4 worm cellular contexts compared by ENCODE assay signal in the genomic region with DNA sequence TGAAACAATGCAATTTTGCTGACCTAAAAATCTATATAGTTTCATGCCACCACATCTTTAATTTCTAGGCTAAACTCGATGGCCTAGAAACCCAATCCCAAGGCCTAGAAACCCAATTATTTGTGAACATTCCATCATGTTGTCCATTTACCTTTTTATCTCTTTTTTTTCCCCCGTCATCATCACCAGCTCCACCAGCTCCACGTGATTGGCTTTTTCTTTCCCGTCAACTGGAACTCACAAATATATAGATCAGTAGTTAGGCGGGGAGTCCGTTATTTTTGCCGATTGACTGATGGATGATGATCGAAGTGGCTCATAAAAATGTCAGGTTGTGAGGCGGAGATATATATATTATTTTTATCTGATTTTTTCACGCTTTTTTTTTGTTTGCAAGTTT.
TF ChIP-seq lines count a peak whose summit lies in the region.

No protein-coding gene starts in this region.

TF ChIP-seq in whole organism, L1 larva, 84 proteins besides CTCF, POLR2A, EP300 and RAD21:
- TF ChIP-seq ets-5 (GFP tag; IDR thresholded peaks at IDR 0.05; lab: Robert Waterston, UW) = no peak
- peak in 1 of 2 experiments; percentile 22 for TF ChIP-seq lsy-2 (tag; optimal IDR thresholded peaks at IDR 0.05; lab: Kevin White, UChicago)
- TF ChIP-seq aly-2 (tag; optimal IDR thresholded peaks at IDR 0.05; lab: Kevin White, UChicago) = no peak
- TF ChIP-seq sox-4 (tag; optimal IDR thresholded peaks at IDR 0.05; lab: Kevin White, UChicago) = no peak
- peak; percentile 36 for TF ChIP-seq lin-14 (GFP tag; optimal IDR thresholded peaks at IDR 0.05; lab: Kevin White, UChicago)
- peak in 1 of 2 experiments; percentile 23 for TF ChIP-seq mdl-1 (tag; optimal IDR thresholded peaks at IDR 0.05; lab: Kevin White, UChicago)
- peak; percentile 6 for TF ChIP-seq snpc-4 (tag; optimal IDR thresholded peaks at IDR 0.05; lab: Kevin White, UChicago)
- TF ChIP-seq rnt-1 (tag; optimal IDR thresholded peaks at IDR 0.05; lab: Kevin White, UChicago) = peak; percentile 40
- TF ChIP-seq skn-1 (tag; optimal IDR thresholded peaks at IDR 0.05; lab: Kevin White, UChicago) = no peak
- TF ChIP-seq ztf-4 (tag; optimal IDR thresholded peaks at IDR 0.05; lab: Kevin White, UChicago) = no peak
- no peak for TF ChIP-seq C04F5.9 (tag; optimal IDR thresholded peaks at IDR 0.05; lab: Kevin White, UChicago)

TF ChIP-seq in whole organism, L2 larva, 48 proteins besides CTCF, POLR2A, EP300 and RAD21:
- TF ChIP-seq nhr-129 (tag; optimal IDR thresholded peaks at IDR 0.05; lab: Kevin White, UChicago) (peak; percentile 3), snpc-4 (tag; optimal IDR thresholded peaks at IDR 0.05; lab: Kevin White, UChicago) (peak; percentile 14), unc-39 (tag; optimal IDR thresholded peaks at IDR 0.05; lab: Kevin White, UChicago) (no peak)
TF ChIP-seq in whole organism, L2 larva: peak in this region for 2.

TF ChIP-seq in whole organism, L3 larva, 47 proteins besides CTCF, POLR2A, EP300 and RAD21:
- no peak for TF ChIP-seq ceh-9 (tag; optimal IDR thresholded peaks at IDR 0.05; lab: Kevin White, UChicago)
- peak; percentile 79 for TF ChIP-seq egl-5 (tag; optimal IDR thresholded peaks at IDR 0.05; lab: Kevin White, UChicago)
- peak; percentile 20 for TF ChIP-seq snpc-4 (tag; optimal IDR thresholded peaks at IDR 0.05; lab: Kevin White, UChicago)

TF ChIP-seq in whole organism, L4 larva, 104 proteins besides CTCF, POLR2A, EP300 and RAD21:
- TF ChIP-seq lim-7 (GFP tag; IDR thresholded peaks at IDR 0.05; lab: Robert Waterston, UW) = no peak
- peak in 1 of 2 experiments; percentile 67 for TF ChIP-seq daf-16 (GFP tag; optimal IDR thresholded peaks at IDR 0.05; lab: Kevin White, UChicago)
- TF ChIP-seq daf-16 (tag; optimal IDR thresholded peaks at IDR 0.05; lab: Kevin White, UChicago) = no peak
- TF ChIP-seq nhr-76 (tag; optimal IDR thresholded peaks at IDR 0.05; lab: Kevin White, UChicago) = no peak
- TF ChIP-seq nhr-48 (tag; optimal IDR thresholded peaks at IDR 0.05; lab: Kevin White, UChicago) = no peak
- TF ChIP-seq egl-27 (tag; optimal IDR thresholded peaks at IDR 0.05; lab: Kevin White, UChicago) = no peak
- no peak for TF ChIP-seq zag-1 (tag; optimal IDR thresholded peaks at IDR 0.05; lab: Kevin White, UChicago)
- no peak for TF ChIP-seq nhr-25 (tag; optimal IDR thresholded peaks at IDR 0.05; lab: Kevin White, UChicago; ENCODE audit: borderline replicate concordance, insufficient read depth)
- TF ChIP-seq dmd-8 (GFP tag; IDR thresholded peaks at IDR 0.05; lab: Robert Waterston, UW) = no peak
- TF ChIP-seq hlh-11 (tag; optimal IDR thresholded peaks at IDR 0.05; lab: Kevin White, UChicago) = peak; percentile 9
- no peak for TF ChIP-seq snpc-4 (tag; optimal IDR thresholded peaks at IDR 0.05; lab: Kevin White, UChicago)
- no peak for TF ChIP-seq lin-1 (GFP tag; IDR thresholded peaks at IDR 0.05; lab: Robert Waterston, UW)
- TF ChIP-seq unc-62 (GFP tag; optimal IDR thresholded peaks at IDR 0.05 in 1 of 2; lab: Kevin White, UChicago) = no peak
- no peak for TF ChIP-seq unc-62 (tag; optimal IDR thresholded peaks at IDR 0.05; lab: Kevin White, UChicago)
- TF ChIP-seq hlh-30 (tag; optimal IDR thresholded peaks at IDR 0.05; lab: Kevin White, UChicago; ENCODE audit: insufficient read depth) = peak; percentile 1
- TF ChIP-seq aha-1 (tag; lab: Kevin White, UChicago) = no peak
- no peak for TF ChIP-seq mxl-2 (GFP tag; conservative IDR thresholded peaks at IDR 0.05; lab: Robert Waterston, UW)
- TF ChIP-seq zip-2 (tag; optimal IDR thresholded peaks at IDR 0.05; lab: Kevin White, UChicago) = no peak
- TF ChIP-seq nhr-11 (tag; optimal IDR thresholded peaks at IDR 0.05; lab: Kevin White, UChicago) = peak; percentile 38
TF ChIP-seq in whole organism, L4 larva: peak in this region for 4.
